Worm (Caenorhabditis elegans) whole organism, young adult: ENCODE measurements around the gene txdc-17.
A peak's percentile ranks its signal among the peaks of the same experiment; 100 is the strongest.

Experiments
- D2030.7 ChIP-seq: fragments of 200-800 bp; sonication (Bioruptor generic); IDR thresholded peaks from 2 replicates; pipeline ENCODE4 v1.3.6; 2022; ENCODE audit warnings: missing genetic modification reagents, missing genetic modification characterization, missing compliant biosample characterization
- F22D6.2 ChIP-seq: sonication (generic microtip); optimal IDR thresholded peaks from 2 replicates; lab custom pipeline; 2016; ENCODE audit warnings: mild to moderate bottlenecking, missing genetic modification characterization, missing compliant biosample characterization
- F57A8.1 ChIP-seq: fragments of 200-800 bp; sonication (Bioruptor generic); optimal IDR thresholded peaks from 2 replicates; lab custom pipeline; 2018; ENCODE audit warnings: mild to moderate bottlenecking, missing genetic modification characterization, moderate library complexity, missing compliant biosample characterization
- ama-1 ChIP-seq, 3 experiments: fragments of 150-350 bp in 1 of 3; sonication (generic microtip) in 2 of 3; optimal IDR thresholded peaks; 2 replicates each; lab custom pipeline; 2014 to 2018; ENCODE audit warnings: missing biosample characterization in 2 of 3, missing genetic modification characterization in 2 of 3, missing genetic modification reagents in 2 of 3
- lin-35 ChIP-seq, 3 experiments: fragments of 150-350 bp in 2 of 3; sonication (generic microtip) in 1 of 3; optimal IDR thresholded peaks; 2 replicates each; lab custom pipeline; 2014 to 2018; ENCODE audit warnings: missing biosample characterization in 3 of 3, missing genetic modification characterization in 3 of 3, missing genetic modification reagents in 3 of 3
- madf-6 ChIP-seq: fragments of 200-800 bp; sonication (Bioruptor generic); IDR thresholded peaks from 2 replicates; pipeline ENCODE4 v1.3.6; 2022; ENCODE audit warnings: missing genetic modification reagents, missing genetic modification characterization, missing compliant biosample characterization
- nfya-1 ChIP-seq: sonication (generic microtip); optimal IDR thresholded peaks from 2 replicates; lab custom pipeline; 2017; ENCODE audit warnings: antibody characterized with exemption, missing compliant biosample characterization, missing genetic modification characterization, borderline replicate concordance; ENCODE audit not compliant: insufficient read depth
- nhr-80 ChIP-seq: sonication (generic microtip); optimal IDR thresholded peaks from 2 replicates; lab custom pipeline; 2016; ENCODE audit warnings: missing genetic modification characterization, missing compliant biosample characterization
- pha-4 ChIP-seq: fragments of 150-350 bp; sonication (generic microtip); optimal IDR thresholded peaks from 2 replicates; lab custom pipeline; 2014; ENCODE audit warnings: missing biosample characterization, missing genetic modification reagents, missing genetic modification characterization
- rec-8 ChIP-seq, 2 experiments: sonication (generic microtip); optimal IDR thresholded peaks; 2 replicates each; lab custom pipeline; 2016; ENCODE audit warnings: mild to moderate bottlenecking in 2 of 2, missing genetic modification characterization in 2 of 2, missing genetic modification reagents in 2 of 2, missing genotype in 2 of 2, missing biosample characterization in 1 of 2, missing compliant biosample characterization in 1 of 2, moderate library complexity in 1 of 2
- sdz-38 ChIP-seq: sonication (generic microtip); optimal IDR thresholded peaks from 2 replicates; lab custom pipeline; 2016; ENCODE audit warnings: missing genotype, missing genetic modification characterization, missing compliant biosample characterization
- sea-2 ChIP-seq: fragments of 200-800 bp; sonication (Bioruptor generic); IDR thresholded peaks from 2 replicates; pipeline ENCODE4 v1.3.6; 2022; ENCODE audit warnings: missing genetic modification characterization, missing compliant biosample characterization
- snpc-4 ChIP-seq, 5 experiments: fragments of 150-350 bp in 1 of 5; sonication (generic microtip) in 4 of 5; optimal IDR thresholded peaks; 2 replicates each; lab custom pipeline; 2014 to 2018; ENCODE audit warnings: missing genetic modification characterization in 5 of 5, missing biosample characterization in 3 of 5, antibody characterized with exemption in 2 of 5, mild to moderate bottlenecking in 2 of 5, missing compliant biosample characterization in 2 of 5, missing genotype in 2 of 5, moderate library complexity in 2 of 5, missing genetic modification reagents in 1 of 5
- unc-130 ChIP-seq: sonication (generic microtip); optimal IDR thresholded peaks from 2 replicates; lab custom pipeline; 2016; ENCODE audit warnings: missing genetic modification reagents, missing genetic modification characterization, missing compliant biosample characterization

DNA sequence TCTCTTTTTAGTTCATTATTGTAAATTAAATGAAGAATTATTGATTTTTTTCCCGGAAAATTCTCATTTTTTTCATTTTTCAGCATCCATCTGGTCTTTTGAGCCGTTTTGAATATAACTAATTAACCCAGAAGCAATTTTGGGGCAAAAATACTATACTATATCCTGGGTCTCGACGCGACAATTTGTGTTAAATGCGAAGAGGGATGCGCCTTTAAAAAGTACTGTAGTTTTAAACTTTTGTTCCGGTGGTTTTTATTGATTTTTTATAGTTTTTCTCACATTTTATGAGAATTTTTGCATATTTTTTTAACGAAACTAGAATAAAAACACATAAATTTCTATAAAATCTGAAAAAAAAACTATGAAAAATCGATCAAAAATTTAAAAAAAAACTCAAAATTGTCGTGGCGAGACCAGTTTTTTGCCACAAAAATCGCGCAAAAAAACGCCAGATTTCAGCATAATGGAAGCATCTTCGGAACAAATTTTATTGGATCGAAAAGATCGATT lies 46.4 kb upstream of the txdc-17 start, which contains the start of gene tbcc-1:
- TF ChIP-seq madf-6 (GFP tag; lab: Robert Waterston, UW) (peak; percentile 51; the same call in 1 of the 2 replicates), F22D6.2 (tag; lab: Kevin White, UChicago) (no peak), nhr-80 (tag; lab: Kevin White, UChicago) (no peak), rec-8 (tag; optimal IDR thresholded peaks at IDR 0.05; lab: Kevin White, UChicago) (no peak), sdz-38 (tag; lab: Kevin White, UChicago) (no peak), nfya-1 (tag; lab: Kevin White, UChicago) (no peak), sea-2 (GFP tag; lab: Robert Waterston, UW) (no peak), D2030.7 (no peak), lin-35 (GFP tag; optimal IDR thresholded peaks at IDR 0.05; lab: Kevin White, UChicago) (no peak), unc-130 (GFP tag; lab: Kevin White, UChicago) (peak; percentile 2), snpc-4 (GFP tag; optimal IDR thresholded peaks at IDR 0.05; lab: Kevin White, UChicago) (no peak), snpc-4 (tag; optimal IDR thresholded peaks at IDR 0.05; lab: Kevin White, UChicago) (no peak), ama-1 (optimal IDR thresholded peaks at IDR 0.05; lab: Kevin White, UChicago) (no peak), ama-1 (GFP tag; optimal IDR thresholded peaks at IDR 0.05; lab: Kevin White, UChicago) (no peak), F57A8.1 (GFP tag; lab: Kevin White, UChicago) (no peak), pha-4 (no peak)
